Fruit fly (Drosophila melanogaster) whole organism, pupa: Measurements from ENCODE around the gene aus.

Source experiments
- CG10348 ChIP-seq: fragments of 200-800 bp; sonication (Bioruptor generic); IDR thresholded peaks from 2 replicates; pipeline ENCODE4 v1.3.6; 2022; ENCODE audit warnings: missing biosample characterization, missing genetic modification characterization
- CG12605 ChIP-seq: fragments of 200-800 bp; sonication (Bioruptor generic); IDR thresholded peaks from 2 replicates; pipeline ENCODE4 v1.3.6; 2022; ENCODE audit warnings: missing biosample characterization, missing genetic modification characterization
- CG13204 ChIP-seq: fragments of 200-800 bp; sonication (Bioruptor generic); optimal IDR thresholded peaks from 2 replicates; lab custom pipeline; 2018; ENCODE audit warnings: missing biosample characterization, mild to moderate bottlenecking, missing genetic modification characterization, moderate library complexity
- CG14655 ChIP-seq: fragments of 200-800 bp; sonication (Bioruptor generic); optimal IDR thresholded peaks from 3 replicates; lab custom pipeline; 2017; ENCODE audit warnings: mild to moderate bottlenecking, missing biosample characterization, missing genetic modification reagents, missing genetic modification characterization
- CG15710 ChIP-seq: fragments of 200-800 bp; sonication (Bioruptor generic); optimal IDR thresholded peaks from 2 replicates; lab custom pipeline; 2018; ENCODE audit warnings: missing biosample characterization, mild to moderate bottlenecking, missing genetic modification characterization, moderate library complexity
- CG17806 ChIP-seq: fragments of 200-800 bp; sonication (Bioruptor generic); optimal IDR thresholded peaks from 2 replicates; lab custom pipeline; 2018; ENCODE audit warnings: missing biosample characterization, mild to moderate bottlenecking, missing genetic modification characterization, moderate library complexity
- CG32121 ChIP-seq: fragments of 200-800 bp; sonication (Bioruptor generic); IDR thresholded peaks from 2 replicates; pipeline ENCODE4 v1.3.6; 2022; ENCODE audit warnings: missing biosample characterization, missing genetic modification characterization
- CG34367 ChIP-seq: fragments of 200-800 bp; sonication (Bioruptor generic); optimal IDR thresholded peaks from 2 replicates; lab custom pipeline; 2018; ENCODE audit warnings: missing biosample characterization, mild to moderate bottlenecking, missing genetic modification characterization
- CG4496 ChIP-seq: fragments of 200-800 bp; sonication (Bioruptor generic); IDR thresholded peaks from 3 replicates; pipeline ENCODE4 v1.3.6; 2022; ENCODE audit warnings: missing biosample characterization, missing genetic modification characterization
- CG8159 ChIP-seq: fragments of 200-800 bp; sonication (Bioruptor generic); optimal IDR thresholded peaks from 3 replicates; lab custom pipeline; 2018; ENCODE audit warnings: missing biosample characterization, mild to moderate bottlenecking, missing genetic modification characterization, moderate library complexity
- CG8301 ChIP-seq: fragments of 200-800 bp; sonication (Bioruptor generic); optimal IDR thresholded peaks from 2 replicates; lab custom pipeline; 2018; ENCODE audit warnings: missing biosample characterization, mild to moderate bottlenecking, missing genetic modification characterization
- CG9948 ChIP-seq: fragments of 200-800 bp; sonication (Bioruptor generic); optimal IDR thresholded peaks from 2 replicates; lab custom pipeline; 2018; ENCODE audit warnings: missing biosample characterization, mild to moderate bottlenecking, missing genetic modification characterization, moderate library complexity
- D1 ChIP-seq: fragments of 200-800 bp; sonication (Bioruptor generic); optimal IDR thresholded peaks from 2 replicates; lab custom pipeline; 2018; ENCODE audit warnings: missing biosample characterization, mild to moderate bottlenecking, missing genetic modification characterization, moderate library complexity
- EcR ChIP-seq: fragments of 200-800 bp; sonication (Bioruptor generic); optimal IDR thresholded peaks from 3 replicates; lab custom pipeline; 2019; ENCODE audit warnings: missing biosample characterization, missing genetic modification characterization, mild to moderate bottlenecking, moderate library complexity, missing genetic modification reagents
- Ets98B ChIP-seq: fragments of 200-800 bp; sonication (Bioruptor generic); IDR thresholded peaks from 2 replicates; pipeline ENCODE4 v1.3.6; 2022; ENCODE audit warnings: missing biosample characterization, missing genetic modification characterization
- Pif1A ChIP-seq: fragments of 200-800 bp; sonication (Bioruptor generic); optimal IDR thresholded peaks from 3 replicates; lab custom pipeline; 2016; ENCODE audit warnings: missing biosample characterization, missing genetic modification characterization
- Pif1B ChIP-seq: fragments of 200-800 bp; sonication (Bioruptor generic); optimal IDR thresholded peaks from 3 replicates; lab custom pipeline; 2016; ENCODE audit warnings: missing biosample characterization, missing genetic modification characterization
- Snoo ChIP-seq: fragments of 200-800 bp; sonication (Bioruptor generic); optimal IDR thresholded peaks from 3 replicates; lab custom pipeline; 2017; ENCODE audit warnings: missing biosample characterization, mild to moderate bottlenecking, missing genetic modification characterization, inconsistent platforms
- fd96Ca ChIP-seq: fragments of 200-800 bp; sonication (Bioruptor generic); IDR thresholded peaks from 3 replicates; pipeline ENCODE4 v1.3.6; 2022; ENCODE audit warnings: missing biosample characterization, missing genetic modification characterization
- gl ChIP-seq: fragments of 200-800 bp; sonication (Bioruptor generic); optimal IDR thresholded peaks from 2 replicates; lab custom pipeline; 2018; ENCODE audit warnings: missing biosample characterization, mild to moderate bottlenecking, missing genetic modification characterization
- rn ChIP-seq: fragments of 200-800 bp; sonication (Bioruptor generic); IDR thresholded peaks from 2 replicates; pipeline ENCODE4 v1.3.6; 2022; ENCODE audit warnings: missing biosample characterization, missing genetic modification characterization

aus gene

dm6 chr3R:21295004-21295403 lies 54.4 kb downstream of the aus start:
- TF ChIP-seq CG4496 (GFP tag; lab: Robert Waterston, UW) (no peak), Pif1A (GFP tag; lab: Kevin White, UChicago) (peak; percentile 1), D1 (tag; lab: Kevin White, UChicago) (no peak), Pif1B (GFP tag; lab: Kevin White, UChicago) (no peak), CG9948 (tag; lab: Kevin White, UChicago) (no peak), CG32121 (no peak), gl (tag; lab: Kevin White, UChicago) (no peak), CG14655 (GFP tag; lab: Kevin White, UChicago) (no peak), CG8159 (no peak), CG12605 (GFP tag; lab: Robert Waterston, UW) (no peak), Ets98B (GFP tag; lab: Robert Waterston, UW) (0 out of 2 replicates have a peak, but pooled peaks have one; percentile 20), CG10348 (GFP tag; lab: Robert Waterston, UW) (no peak), CG34367 (no peak), CG8301 (tag; lab: Kevin White, UChicago) (no peak), Snoo (tag; lab: Kevin White, UChicago) (no peak), EcR (GFP tag; lab: Kevin White, UChicago) (peak; percentile 82), rn (no peak), CG13204 (GFP tag; lab: Kevin White, UChicago) (no peak), CG15710 (tag; lab: Kevin White, UChicago) (no peak)

dm6 chr3R:21293833-21294232 lies 55.6 kb downstream of the aus start, which contains the start of gene SIFaR:
TSS of gene SIFaR (minus strand) at chr3R:21293998.
- no peak for TF ChIP-seq CG34367
- TF ChIP-seq rn, result no peak
- no peak for TF ChIP-seq CG13204 (GFP tag; lab: Kevin White, UChicago)
- TF ChIP-seq fd96Ca (GFP tag; lab: Robert Waterston, UW), result no peak
- no peak for TF ChIP-seq gl (tag; lab: Kevin White, UChicago)
- TF ChIP-seq Pif1B (GFP tag; lab: Kevin White, UChicago), result no peak
- TF ChIP-seq CG14655 (GFP tag; lab: Kevin White, UChicago), result no peak
- no peak for TF ChIP-seq CG10348 (GFP tag; lab: Robert Waterston, UW)
- no peak for TF ChIP-seq Snoo (tag; lab: Kevin White, UChicago)
- no peak for TF ChIP-seq Pif1A (GFP tag; lab: Kevin White, UChicago)
- no peak for TF ChIP-seq Ets98B (GFP tag; lab: Robert Waterston, UW)
- TF ChIP-seq CG12605 (GFP tag; lab: Robert Waterston, UW), result no peak
- no peak for TF ChIP-seq CG4496 (GFP tag; lab: Robert Waterston, UW)
- TF ChIP-seq CG9948 (tag; lab: Kevin White, UChicago), result no peak
- no peak for TF ChIP-seq CG32121
- no peak for TF ChIP-seq CG17806 (tag; lab: Kevin White, UChicago)

- TF ChIP-seq Pif1B (GFP tag; lab: Kevin White, UChicago), result no peak
- TF ChIP-seq EcR (GFP tag; lab: Kevin White, UChicago), result peak; percentile 85
- no peak for TF ChIP-seq Ets98B (GFP tag; lab: Robert Waterston, UW)
- no peak for TF ChIP-seq Pif1A (GFP tag; lab: Kevin White, UChicago)
- TF ChIP-seq rn, result no peak
These were observed 60.3 kb downstream of the aus start for dm6 chr3R:21289071-21289613.

- TF ChIP-seq Ets98B (GFP tag; lab: Robert Waterston, UW) (no peak), CG14655 (GFP tag; lab: Kevin White, UChicago) (no peak), Pif1A (GFP tag; lab: Kevin White, UChicago) (no peak), Snoo (tag; lab: Kevin White, UChicago) (no peak), CG12605 (GFP tag; lab: Robert Waterston, UW) (no peak), D1 (tag; lab: Kevin White, UChicago) (no peak), CG15710 (tag; lab: Kevin White, UChicago) (no peak), CG32121 (no peak), CG13204 (GFP tag; lab: Kevin White, UChicago) (no peak)
These were observed 60.9 kb downstream of the aus start for dm6 chr3R:21288462-21288861.

dm6 chr3R:21282897-21283296 lies 66.5 kb downstream of the aus start, which contains the start of gene CG17298:
TSS of gene CG17298 (plus strand) at chr3R:21283197.
- TF ChIP-seq CG17806 (tag; lab: Kevin White, UChicago) (no peak), Ets98B (GFP tag; lab: Robert Waterston, UW) (no peak), CG4496 (GFP tag; lab: Robert Waterston, UW) (no peak), Snoo (tag; lab: Kevin White, UChicago) (no peak), CG8301 (tag; lab: Kevin White, UChicago) (no peak), CG14655 (GFP tag; lab: Kevin White, UChicago) (no peak), CG13204 (GFP tag; lab: Kevin White, UChicago) (no peak), Pif1B (GFP tag; lab: Kevin White, UChicago) (no peak), EcR (GFP tag; lab: Kevin White, UChicago) (no peak), CG32121 (no peak), CG34367 (no peak), gl (tag; lab: Kevin White, UChicago) (no peak), CG15710 (tag; lab: Kevin White, UChicago) (no peak), CG10348 (GFP tag; lab: Robert Waterston, UW) (no peak), Pif1A (GFP tag; lab: Kevin White, UChicago) (no peak), D1 (tag; lab: Kevin White, UChicago) (no peak)

dm6 chr3R:21276111-21276510 lies 73.3 kb downstream of the aus start, which contains the start of gene CG3301:
TSS of gene CG3301 (minus strand) at chr3R:21276249.
- no peak for TF ChIP-seq CG4496 (GFP tag; lab: Robert Waterston, UW)
- TF ChIP-seq CG8159, result no peak
- no peak for TF ChIP-seq CG32121
- TF ChIP-seq CG12605 (GFP tag; lab: Robert Waterston, UW), result no peak
- TF ChIP-seq fd96Ca (GFP tag; lab: Robert Waterston, UW), result no peak
- TF ChIP-seq CG10348 (GFP tag; lab: Robert Waterston, UW), result no peak
- no peak for TF ChIP-seq CG9948 (tag; lab: Kevin White, UChicago)
- no peak for TF ChIP-seq CG17806 (tag; lab: Kevin White, UChicago)
- no peak for TF ChIP-seq Snoo (tag; lab: Kevin White, UChicago)
- TF ChIP-seq CG14655 (GFP tag; lab: Kevin White, UChicago), result no peak
- no peak for TF ChIP-seq Pif1A (GFP tag; lab: Kevin White, UChicago)
- TF ChIP-seq Ets98B (GFP tag; lab: Robert Waterston, UW), result no peak
- no peak for TF ChIP-seq EcR (GFP tag; lab: Kevin White, UChicago)
- TF ChIP-seq Pif1B (GFP tag; lab: Kevin White, UChicago), result no peak
- no peak for TF ChIP-seq CG13204 (GFP tag; lab: Kevin White, UChicago)
- no peak for TF ChIP-seq CG8301 (tag; lab: Kevin White, UChicago)
- TF ChIP-seq rn, result no peak
